Worm (Caenorhabditis elegans) whole organism, L4/young adult: ENCODE data around the gene qua-1.

Experiments
- W03F9.2 ChIP-seq: fragments of 150-350 bp; optimal IDR thresholded peaks from 2 replicates; lab custom pipeline; 2014; ENCODE audit warnings: missing biosample characterization, missing genetic modification characterization
- dao-5 ChIP-seq: sonication (generic microtip); optimal IDR thresholded peaks from 2 replicates; lab custom pipeline; 2016; ENCODE audit warnings: missing genotype, missing genetic modification characterization, moderate library complexity, missing compliant biosample characterization
- him-1 ChIP-seq: sonication (generic microtip); optimal IDR thresholded peaks from 2 replicates; lab custom pipeline; 2016; ENCODE audit warnings: missing genotype, missing genetic modification reagents, missing genetic modification characterization, missing compliant biosample characterization

DNA sequence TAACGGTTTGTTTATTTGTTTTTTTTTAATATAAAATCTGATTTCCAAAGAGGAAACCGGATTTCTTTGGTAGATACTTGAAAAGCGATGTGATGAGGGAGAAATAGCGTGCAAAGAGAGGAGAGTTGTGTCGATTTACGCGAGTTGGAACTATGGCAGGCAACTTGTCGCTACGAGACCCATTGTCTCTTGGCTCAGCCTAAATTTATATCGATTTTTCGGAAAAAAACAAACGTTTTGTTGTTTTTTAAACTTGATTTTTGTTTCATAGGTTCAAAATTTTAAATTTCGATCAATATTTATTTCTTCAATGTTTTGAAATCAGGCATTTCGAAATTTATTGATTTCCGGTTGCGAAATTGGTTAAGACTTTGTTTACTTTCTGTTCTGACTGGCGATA, 17.8 kb downstream of the qua-1 start, which contains the start of gene M110.3:
- TF ChIP-seq W03F9.2 (tag; lab: Kevin White, UChicago) (peak; percentile 45), dao-5 (no peak), him-1 (tag; lab: Kevin White, UChicago) (no peak)
